Worm (Caenorhabditis elegans): ENCODE measurements around the gene F47G3.3.
A peak's percentile ranks its signal among the peaks of the same experiment; 100 is the strongest.

F47G3.3 gene

DNA sequence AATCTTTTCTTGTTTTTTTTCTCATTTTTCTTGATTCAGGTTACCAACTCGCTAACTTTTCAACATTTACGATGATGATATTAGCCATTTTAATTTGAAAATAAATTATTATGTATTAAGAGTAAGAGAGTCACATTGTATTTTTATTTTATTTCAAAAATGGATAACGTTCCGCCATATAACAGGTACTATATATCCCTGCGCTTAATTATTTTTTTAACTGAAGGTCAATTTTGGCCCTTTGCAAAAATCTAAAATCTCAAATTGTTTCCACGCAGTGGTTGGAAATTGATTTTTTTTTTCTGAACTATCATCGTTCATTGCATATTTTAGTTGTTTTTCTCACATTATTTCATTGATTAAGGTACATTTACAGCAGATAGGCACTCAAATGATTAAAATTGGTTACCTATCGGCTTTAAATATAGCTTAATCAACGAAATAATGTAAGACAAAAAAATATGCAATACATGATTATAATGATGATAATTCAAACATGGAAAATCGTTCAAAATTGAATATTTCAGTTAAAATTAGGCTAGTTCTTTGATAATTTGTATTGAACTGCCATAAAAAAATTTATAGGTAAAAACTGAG, 11.0 kb upstream of the F47G3.3 start:
- TF ChIP-seq nhr-12 (tag; optimal IDR thresholded peaks at IDR 0.05) = peak; percentile 48
- peak; percentile 66 for TF ChIP-seq R02D3.7 (tag; optimal IDR thresholded peaks at IDR 0.05)
- peak; percentile 89 for TF ChIP-seq nhr-6 (tag; optimal IDR thresholded peaks at IDR 0.05)
- TF ChIP-seq nhr-129 (tag; optimal IDR thresholded peaks at IDR 0.05) = peak; percentile 85
- peak; percentile 69 for TF ChIP-seq ztf-4 (tag; optimal IDR thresholded peaks at IDR 0.05)
- peak; percentile 95 for TF ChIP-seq sma-3 (GFP tag; optimal IDR thresholded peaks at IDR 0.05)
- TF ChIP-seq gmeb-1 (tag; optimal IDR thresholded peaks at IDR 0.05) = peak; percentile 92
- TF ChIP-seq mdl-1 (tag; optimal IDR thresholded peaks at IDR 0.05) = peak; percentile 34 to 64
- TF ChIP-seq peb-1 (tag; optimal IDR thresholded peaks at IDR 0.05) = no peak
- peak; percentile 75 for TF ChIP-seq C34F6.9 (tag; optimal IDR thresholded peaks at IDR 0.05)
- peak; percentile 97 for TF ChIP-seq nhr-21 (tag; optimal IDR thresholded peaks at IDR 0.05)
- no peak for TF ChIP-seq lin-39 (tag; optimal IDR thresholded peaks at IDR 0.05)
- no peak for TF ChIP-seq zag-1 (tag; optimal IDR thresholded peaks at IDR 0.05)
- TF ChIP-seq elt-3 (tag; optimal IDR thresholded peaks at IDR 0.05) = no peak
- peak; percentile 90 for TF ChIP-seq sem-4 (tag; optimal IDR thresholded peaks at IDR 0.05)
- TF ChIP-seq nhr-23 (tag; optimal IDR thresholded peaks at IDR 0.05) = no peak
- TF ChIP-seq unc-55 (GFP tag; optimal IDR thresholded peaks at IDR 0.05) = peak; percentile 58
- peak; percentile 84 for TF ChIP-seq F13H6.1 (tag; optimal IDR thresholded peaks at IDR 0.05)
- TF ChIP-seq dmd-4 (tag; optimal IDR thresholded peaks at IDR 0.05) = peak; percentile 76
- peak; percentile 97 for TF ChIP-seq crh-2 (tag; optimal IDR thresholded peaks at IDR 0.05)
- TF ChIP-seq mab-5 (tag; optimal IDR thresholded peaks at IDR 0.05) = peak; percentile 53
- no peak for TF ChIP-seq ceh-16 (tag; optimal IDR thresholded peaks at IDR 0.05)
- peak; percentile 51 for TF ChIP-seq ZK546.5 (tag; optimal IDR thresholded peaks at IDR 0.05)
- TF ChIP-seq unc-62 (GFP tag; optimal IDR thresholded peaks at IDR 0.05) = no peak
- peak; percentile 79 for TF ChIP-seq ceh-82 (tag; optimal IDR thresholded peaks at IDR 0.05)
- no peak for TF ChIP-seq ama-1 (optimal IDR thresholded peaks at IDR 0.05)
- no peak for TF ChIP-seq alr-1 (tag; optimal IDR thresholded peaks at IDR 0.05)
- TF ChIP-seq elt-1 (tag; optimal IDR thresholded peaks at IDR 0.05) = no peak
- peak; percentile 97 for TF ChIP-seq fos-1 (tag; optimal IDR thresholded peaks at IDR 0.05)
- TF ChIP-seq ztf-1 (GFP tag; conservative IDR thresholded peaks at IDR 0.05) = no peak
- TF ChIP-seq nhr-77 (tag; optimal IDR thresholded peaks at IDR 0.05) = peak; percentile 93
- TF ChIP-seq ztf-11 (tag; optimal IDR thresholded peaks at IDR 0.05) = no peak
- peak; percentile 68 for TF ChIP-seq aly-2 (tag; optimal IDR thresholded peaks at IDR 0.05)
- TF ChIP-seq mbf-1 (tag; optimal IDR thresholded peaks at IDR 0.05) = peak; percentile 60
- peak; percentile 94 for TF ChIP-seq lin-13 (GFP tag; optimal IDR thresholded peaks at IDR 0.05)
- peak; percentile 97 for TF ChIP-seq nhr-25 (tag; optimal IDR thresholded peaks at IDR 0.05)
- TF ChIP-seq unc-39 (tag; optimal IDR thresholded peaks at IDR 0.05) = no peak
- peak; percentile 90 for TF ChIP-seq nhr-237 (tag; optimal IDR thresholded peaks at IDR 0.05)
- TF ChIP-seq blmp-1 (tag; optimal IDR thresholded peaks at IDR 0.05; ENCODE audit: insufficient read depth) = peak; percentile 68
- peak; percentile 53 for TF ChIP-seq Y55F3AM.14 (GFP tag; optimal IDR thresholded peaks at IDR 0.05)
- peak; percentile 63 for TF ChIP-seq snpc-4 (tag; optimal IDR thresholded peaks at IDR 0.05)
- peak; percentile 91 for TF ChIP-seq nhr-10 (tag; optimal IDR thresholded peaks at IDR 0.05)
- TF ChIP-seq lsy-2 (tag; optimal IDR thresholded peaks at IDR 0.05) = peak; percentile 87 to 93
- peak; percentile 85 for TF ChIP-seq sma-9 (GFP tag; optimal IDR thresholded peaks at IDR 0.05)
- TF ChIP-seq sma-9 (tag; optimal IDR thresholded peaks at IDR 0.05) = no peak
- TF ChIP-seq lin-11 (tag; optimal IDR thresholded peaks at IDR 0.05) = no peak
- peak; percentile 86 for TF ChIP-seq skn-1 (tag; optimal IDR thresholded peaks at IDR 0.05)
- TF ChIP-seq nhr-11 (tag; optimal IDR thresholded peaks at IDR 0.05) = peak; percentile 17
- TF ChIP-seq egl-27 (tag; optimal IDR thresholded peaks at IDR 0.05) = peak; percentile 92

All from whole organism, L2 larva.